Fruit fly (Drosophila melanogaster): ENCODE results near the gene Ubc84D.

Ubc84D gene

dm6 chr3R:7522266-7522955, 3.2 kb upstream of the Ubc84D start:
- TF ChIP-seq insv (optimal IDR thresholded peaks at IDR 0.05) (no peak), Sin3A (optimal IDR thresholded peaks at IDR 0.05) (no peak), Myc (optimal IDR thresholded peaks at IDR 0.05) (no peak), psq (optimal IDR thresholded peaks at IDR 0.05) (no peak), ttk (optimal IDR thresholded peaks at IDR 0.05) (no peak), h (optimal IDR thresholded peaks at IDR 0.05) (no peak)

- TF ChIP-seq h (optimal IDR thresholded peaks at IDR 0.05) (no peak), Sin3A (optimal IDR thresholded peaks at IDR 0.05) (no peak), ttk (optimal IDR thresholded peaks at IDR 0.05) (no peak), Myc (optimal IDR thresholded peaks at IDR 0.05) (no peak), insv (optimal IDR thresholded peaks at IDR 0.05) (no peak), psq (optimal IDR thresholded peaks at IDR 0.05) (no peak)
Observed at dm6 chr3R:7515599-7516069, 3.6 kb downstream of the Ubc84D start, which contains the start of gene alpha-Est8. Gene alpha-Est8 (minus strand): TSS chr3R:7515670.

DNA sequence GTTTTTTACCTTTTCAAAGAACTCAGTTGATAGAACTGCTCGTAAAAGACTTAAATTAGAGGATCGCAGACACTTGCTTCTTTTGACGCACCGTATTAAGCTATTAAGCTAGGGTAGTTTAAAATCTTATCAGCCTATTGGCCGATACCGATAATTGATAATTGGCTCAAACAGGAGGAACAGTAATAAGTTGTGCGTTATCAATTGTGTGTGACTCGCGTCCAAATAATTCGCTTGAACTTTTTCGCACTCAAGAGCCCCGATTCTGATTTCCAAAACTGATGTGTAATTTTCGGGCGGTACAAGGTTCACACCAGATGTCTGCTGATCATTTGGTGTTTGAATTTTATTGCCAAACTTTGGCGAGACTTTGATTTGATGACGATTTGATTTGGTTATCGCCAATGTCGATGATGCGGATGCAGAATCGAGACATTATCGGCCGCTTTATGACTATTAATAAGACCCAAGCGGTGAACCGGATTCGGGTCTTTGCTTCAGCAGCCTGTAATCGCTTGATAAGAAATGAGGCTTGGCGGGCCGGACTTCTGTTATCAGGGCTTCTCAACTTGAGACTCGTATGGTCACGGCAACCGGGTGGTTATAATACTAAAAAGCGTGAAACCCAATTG, 4.9 kb downstream of the Ubc84D start:
- TF ChIP-seq insv (optimal IDR thresholded peaks at IDR 0.05) = no peak
- no peak for TF ChIP-seq h (optimal IDR thresholded peaks at IDR 0.05)
- TF ChIP-seq ttk (optimal IDR thresholded peaks at IDR 0.05) = no peak
- TF ChIP-seq Sin3A (optimal IDR thresholded peaks at IDR 0.05) = no peak
- TF ChIP-seq Myc (optimal IDR thresholded peaks at IDR 0.05) = no peak
- no peak for TF ChIP-seq psq (optimal IDR thresholded peaks at IDR 0.05)

dm6 chr3R:7508198-7508837, 10.9 kb downstream of the Ubc84D start:
- TF ChIP-seq ttk (optimal IDR thresholded peaks at IDR 0.05) (no peak), Sin3A (optimal IDR thresholded peaks at IDR 0.05) (no peak), Myc (optimal IDR thresholded peaks at IDR 0.05) (no peak), insv (optimal IDR thresholded peaks at IDR 0.05) (no peak), psq (optimal IDR thresholded peaks at IDR 0.05) (no peak), h (optimal IDR thresholded peaks at IDR 0.05) (no peak)

dm6 chr3R:7506314-7506988, 12.8 kb downstream of the Ubc84D start:
- no peak for TF ChIP-seq insv (optimal IDR thresholded peaks at IDR 0.05)
- TF ChIP-seq h (optimal IDR thresholded peaks at IDR 0.05) = no peak
- no peak for TF ChIP-seq Sin3A (optimal IDR thresholded peaks at IDR 0.05)
- TF ChIP-seq psq (optimal IDR thresholded peaks at IDR 0.05) = no peak
- TF ChIP-seq ttk (optimal IDR thresholded peaks at IDR 0.05) = no peak
- TF ChIP-seq Myc (optimal IDR thresholded peaks at IDR 0.05) = no peak

DNA sequence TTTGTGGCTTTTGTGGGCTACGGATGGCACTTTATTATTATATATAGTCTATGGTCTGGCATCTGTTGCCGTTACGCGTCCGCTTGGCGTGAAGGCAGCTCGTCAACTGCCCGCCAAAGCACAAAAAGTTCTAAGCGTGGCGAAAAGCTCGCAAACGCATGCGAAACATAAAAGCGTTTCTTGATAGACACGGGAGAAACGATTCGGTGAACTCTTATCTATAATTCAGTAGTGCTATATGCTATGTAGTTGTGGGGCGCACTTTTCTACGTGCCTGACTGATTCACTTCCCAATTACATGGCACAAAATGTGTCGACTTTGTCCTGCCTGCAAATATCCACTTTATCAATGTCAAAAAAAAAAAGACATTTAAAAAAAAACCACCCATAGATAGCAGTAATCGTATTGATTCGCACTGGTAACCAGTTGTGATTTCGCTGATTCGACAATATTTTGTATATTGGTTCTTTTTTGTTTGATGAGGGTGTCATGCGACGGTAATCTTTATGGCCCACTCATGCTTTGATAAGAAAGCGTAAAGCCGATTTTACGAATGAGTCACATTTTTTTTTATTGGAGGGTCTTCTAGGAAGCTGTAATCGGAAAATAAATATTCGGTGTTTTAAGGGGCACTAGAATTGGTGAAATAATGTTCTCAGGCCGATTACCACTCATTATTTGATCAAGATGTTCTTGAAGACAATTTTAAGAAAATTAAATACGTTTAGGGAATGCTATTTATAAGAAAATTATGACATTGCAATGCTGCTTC, 14.1 kb downstream of the Ubc84D start, which contains the start of gene alpha-Est9:
TSS of gene alpha-Est9 (minus strand) at position 110 of the 773 bp plus-strand sequence.
- TF ChIP-seq Sin3A (optimal IDR thresholded peaks at IDR 0.05) = no peak
- TF ChIP-seq Myc (optimal IDR thresholded peaks at IDR 0.05) = no peak
- no peak for TF ChIP-seq h (optimal IDR thresholded peaks at IDR 0.05)
- no peak for TF ChIP-seq psq (optimal IDR thresholded peaks at IDR 0.05)
- TF ChIP-seq insv (optimal IDR thresholded peaks at IDR 0.05) = no peak
- no peak for TF ChIP-seq ttk (optimal IDR thresholded peaks at IDR 0.05)

DNA sequence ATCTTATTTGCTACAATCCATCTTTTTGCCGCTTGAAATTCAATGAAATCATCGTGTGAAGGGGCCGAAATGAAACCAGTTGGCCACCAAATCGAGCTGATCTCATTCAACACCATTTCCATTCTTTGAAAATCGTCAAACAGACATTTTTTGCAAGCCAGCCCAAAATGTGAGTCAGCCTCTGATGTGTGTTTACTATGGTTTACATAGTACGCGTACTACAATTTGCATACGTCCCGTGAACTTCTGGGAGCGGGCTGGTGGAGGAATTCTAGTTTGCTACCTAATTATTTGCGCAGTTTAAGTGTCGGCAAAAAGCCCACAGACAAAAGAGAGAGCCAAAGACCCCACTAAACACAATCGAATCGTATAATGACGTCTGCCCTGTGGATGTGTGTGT, 16.0 kb downstream of the Ubc84D start:
- TF ChIP-seq ttk (optimal IDR thresholded peaks at IDR 0.05) (no peak), insv (optimal IDR thresholded peaks at IDR 0.05) (no peak), h (optimal IDR thresholded peaks at IDR 0.05) (no peak), Myc (optimal IDR thresholded peaks at IDR 0.05) (no peak), Sin3A (optimal IDR thresholded peaks at IDR 0.05) (no peak), psq (optimal IDR thresholded peaks at IDR 0.05) (no peak)

dm6 chr3R:7502276-7502675, 17.0 kb downstream of the Ubc84D start, which contains the start of gene Mics1:
Gene Mics1 (minus strand): TSS chr3R:7502376.
- no peak for TF ChIP-seq h (optimal IDR thresholded peaks at IDR 0.05)
- no peak for TF ChIP-seq insv (optimal IDR thresholded peaks at IDR 0.05)
- no peak for TF ChIP-seq psq (optimal IDR thresholded peaks at IDR 0.05)
- no peak for TF ChIP-seq ttk (optimal IDR thresholded peaks at IDR 0.05)
- no peak for TF ChIP-seq Myc (optimal IDR thresholded peaks at IDR 0.05)
- TF ChIP-seq Sin3A (optimal IDR thresholded peaks at IDR 0.05) = no peak

dm6 chr3R:7500513-7500912, 18.7 kb downstream of the Ubc84D start:
- TF ChIP-seq psq (optimal IDR thresholded peaks at IDR 0.05) (no peak), ttk (optimal IDR thresholded peaks at IDR 0.05) (no peak), Myc (optimal IDR thresholded peaks at IDR 0.05) (no peak), h (optimal IDR thresholded peaks at IDR 0.05) (no peak), Sin3A (optimal IDR thresholded peaks at IDR 0.05) (no peak), insv (optimal IDR thresholded peaks at IDR 0.05) (no peak)

DNA sequence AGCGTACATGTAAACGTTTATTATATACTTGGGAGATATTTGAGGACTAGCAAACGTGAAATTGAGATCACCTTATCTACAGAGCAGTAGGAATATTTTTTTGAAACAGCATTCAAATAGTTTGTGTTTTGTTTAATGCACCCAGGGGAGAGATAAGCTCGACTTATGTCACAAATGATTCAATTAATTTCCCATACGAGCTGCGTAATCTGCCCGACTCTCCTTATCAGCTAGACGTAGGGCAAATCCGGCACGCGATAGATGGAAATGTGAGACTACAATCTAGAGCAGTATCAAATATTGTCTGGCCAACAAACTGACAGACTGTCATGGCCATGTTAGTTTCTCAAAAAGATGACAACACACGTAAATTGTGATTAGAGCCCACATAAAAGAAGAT, 19.8 kb downstream of the Ubc84D start:
- TF ChIP-seq insv (optimal IDR thresholded peaks at IDR 0.05) (no peak), Sin3A (optimal IDR thresholded peaks at IDR 0.05) (no peak), ttk (optimal IDR thresholded peaks at IDR 0.05) (no peak), Myc (optimal IDR thresholded peaks at IDR 0.05) (no peak), h (optimal IDR thresholded peaks at IDR 0.05) (no peak), psq (optimal IDR thresholded peaks at IDR 0.05) (no peak)

DNA sequence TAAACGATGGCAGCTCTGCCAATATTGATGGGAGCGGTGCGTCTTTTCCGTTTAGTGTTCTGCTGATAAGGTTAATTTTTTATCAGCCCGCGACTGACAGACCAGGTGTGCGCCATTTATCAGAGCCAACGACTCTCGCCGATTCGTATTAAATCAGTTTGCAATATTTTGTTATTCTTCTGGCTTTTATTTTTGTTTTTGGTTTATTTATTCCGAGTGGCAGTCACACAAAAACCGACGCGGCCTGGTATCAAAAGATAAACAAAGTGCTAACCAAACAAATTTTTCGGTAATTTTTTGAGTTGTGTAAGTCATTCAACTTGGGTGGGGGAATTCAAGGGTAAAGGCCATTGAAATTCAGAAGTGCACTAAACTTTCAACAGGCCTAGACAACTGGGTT, 21.8 kb downstream of the Ubc84D start:
- no peak for TF ChIP-seq ttk (optimal IDR thresholded peaks at IDR 0.05)
- TF ChIP-seq Myc (optimal IDR thresholded peaks at IDR 0.05) = no peak
- TF ChIP-seq psq (optimal IDR thresholded peaks at IDR 0.05) = no peak
- no peak for TF ChIP-seq h (optimal IDR thresholded peaks at IDR 0.05)
- no peak for TF ChIP-seq Sin3A (optimal IDR thresholded peaks at IDR 0.05)
